Fruit fly (Drosophila melanogaster): ENCODE measurements around the gene Zir.

dm6 chr2L:69560-69959 is 25.0 kb upstream of the Zir start:
- no peak for TF ChIP-seq CG12605 (GFP tag; IDR thresholded peaks at IDR 0.05)
- no peak for TF ChIP-seq Pif1B (GFP tag; optimal IDR thresholded peaks at IDR 0.05)
- no peak for TF ChIP-seq EcR (GFP tag; optimal IDR thresholded peaks at IDR 0.05)
- no peak for TF ChIP-seq CG13204 (GFP tag; optimal IDR thresholded peaks at IDR 0.05)

Measured in whole organism, pupa.